Worm (Caenorhabditis elegans) whole organism, young adult: ENCODE data around the gene T26E4.9.

Experiments
- B0019.2 ChIP-seq: fragments of 200-800 bp; sonication (Bioruptor generic); conservative IDR thresholded peaks from 2 replicates; pipeline ENCODE4 v1.3.6; 2022; ENCODE audit warnings: missing genetic modification reagents, missing genetic modification characterization, missing compliant biosample characterization
- D2030.7 ChIP-seq: fragments of 200-800 bp; sonication (Bioruptor generic); IDR thresholded peaks from 2 replicates; pipeline ENCODE4 v1.3.6; 2022; ENCODE audit warnings: missing genetic modification reagents, missing genetic modification characterization, missing compliant biosample characterization
- F22D6.2 ChIP-seq: sonication (generic microtip); optimal IDR thresholded peaks from 2 replicates; lab custom pipeline; 2016; ENCODE audit warnings: mild to moderate bottlenecking, missing genetic modification characterization, missing compliant biosample characterization
- F49E8.2 ChIP-seq: sonication (generic microtip); optimal IDR thresholded peaks from 3 replicates; lab custom pipeline; 2017; ENCODE audit warnings: missing genetic modification characterization, mild to moderate bottlenecking, missing compliant biosample characterization, antibody characterized with exemption, moderate library complexity; ENCODE audit not compliant: insufficient read depth
- ama-1 ChIP-seq, 3 experiments: fragments of 150-350 bp in 1 of 3; sonication (generic microtip) in 2 of 3; optimal IDR thresholded peaks; 2 replicates each; lab custom pipeline; 2014 to 2018; ENCODE audit warnings: missing biosample characterization in 2 of 3, missing genetic modification characterization in 2 of 3, missing genetic modification reagents in 2 of 3
- dpff-1 ChIP-seq: sonication (generic microtip); optimal IDR thresholded peaks from 2 replicates; lab custom pipeline; 2017; ENCODE audit warnings: mild to moderate bottlenecking, missing genetic modification characterization, missing compliant biosample characterization
- lin-40 ChIP-seq: sonication (generic microtip); optimal IDR thresholded peaks from 2 replicates; lab custom pipeline; 2016; ENCODE audit warnings: missing genetic modification characterization, mild to moderate bottlenecking, missing compliant biosample characterization, missing genotype, missing genetic modification reagents
- lir-1 ChIP-seq: fragments of 200-800 bp; sonication (Bioruptor generic); conservative IDR thresholded peaks from 2 replicates; pipeline ENCODE4 v1.3.6; 2022; ENCODE audit warnings: missing genetic modification reagents, missing genetic modification characterization, missing compliant biosample characterization
- lsl-1 ChIP-seq: fragments of 200-800 bp; sonication (Bioruptor generic); optimal IDR thresholded peaks from 2 replicates; lab custom pipeline; 2018; ENCODE audit warnings: mild to moderate bottlenecking, missing genetic modification characterization, moderate library complexity, missing compliant biosample characterization
- nfya-2 ChIP-seq: fragments of 200-800 bp; sonication (Bioruptor generic); IDR thresholded peaks from 2 replicates; pipeline ENCODE4 v1.3.6; 2022; ENCODE audit warnings: missing genetic modification reagents, missing genetic modification characterization, missing compliant biosample characterization
- rec-8 ChIP-seq, 2 experiments: sonication (generic microtip); optimal IDR thresholded peaks; 2 replicates each; lab custom pipeline; 2016; ENCODE audit warnings: mild to moderate bottlenecking in 2 of 2, missing genetic modification characterization in 2 of 2, missing genetic modification reagents in 2 of 2, missing genotype in 2 of 2, missing biosample characterization in 1 of 2, missing compliant biosample characterization in 1 of 2, moderate library complexity in 1 of 2
- tlf-1 ChIP-seq: fragments of 200-800 bp; sonication (Bioruptor generic); optimal IDR thresholded peaks from 2 replicates; lab custom pipeline; 2018; ENCODE audit warnings: mild to moderate bottlenecking, missing genetic modification characterization, missing compliant biosample characterization

- TF ChIP-seq tlf-1 (no peak), nfya-2 (no peak), dpff-1 (no peak), ama-1 (optimal IDR thresholded peaks at IDR 0.05; lab: Kevin White, UChicago) (no peak), ama-1 (GFP tag; optimal IDR thresholded peaks at IDR 0.05; lab: Kevin White, UChicago) (no peak), F49E8.2 (tag; lab: Kevin White, UChicago) (no peak), D2030.7 (no peak), lsl-1 (GFP tag; lab: Kevin White, UChicago) (no peak), rec-8 (tag; optimal IDR thresholded peaks at IDR 0.05; lab: Kevin White, UChicago) (no peak), lir-1 (GFP tag; lab: Robert Waterston, UW) (no peak), B0019.2 (no peak), lin-40 (tag; lab: Kevin White, UChicago) (no peak), F22D6.2 (tag; lab: Kevin White, UChicago) (no peak)
These were observed 29.1 kb upstream of the T26E4.9 start, which contains the start of gene srbc-56 for ce11 chrV:15831586-15831985.
